Worm (Caenorhabditis elegans) whole organism, L2 larva: Measurements from ENCODE around the gene unc-18.

Experiments
- C34F6.9 ChIP-seq: fragments of 150-350 bp; optimal IDR thresholded peaks from 2 replicates; lab custom pipeline; 2014; ENCODE audit warnings: missing biosample characterization, missing genetic modification characterization
- F13H6.1 ChIP-seq: sonication (generic microtip); optimal IDR thresholded peaks from 2 replicates; lab custom pipeline; 2016; ENCODE audit warnings: missing genetic modification characterization, missing compliant biosample characterization
- R02D3.7 ChIP-seq: fragments of 150-350 bp; optimal IDR thresholded peaks from 2 replicates; lab custom pipeline; 2014; ENCODE audit warnings: missing biosample characterization, missing genetic modification characterization
- Y55F3AM.14 ChIP-seq: fragments of 200-800 bp; sonication (Bioruptor generic); optimal IDR thresholded peaks from 2 replicates; lab custom pipeline; 2018; ENCODE audit warnings: mild to moderate bottlenecking, missing genetic modification characterization, missing compliant biosample characterization
- ZK546.5 ChIP-seq: sonication (generic microtip); optimal IDR thresholded peaks from 2 replicates; lab custom pipeline; 2017; ENCODE audit warnings: missing biosample characterization, missing genetic modification characterization
- alr-1 ChIP-seq: fragments of 150-350 bp; optimal IDR thresholded peaks from 2 replicates; lab custom pipeline; 2014; ENCODE audit warnings: missing biosample characterization, missing genetic modification characterization
- ama-1 ChIP-seq: fragments of 150-350 bp; optimal IDR thresholded peaks from 2 replicates; lab custom pipeline; 2018; ENCODE audit warnings: inconsistent platforms
- blmp-1 ChIP-seq: sonication (generic microtip); optimal IDR thresholded peaks from 2 replicates; lab custom pipeline; 2017; ENCODE audit warnings: missing genetic modification characterization, mild to moderate bottlenecking, missing compliant biosample characterization, antibody characterized with exemption, moderate library complexity; ENCODE audit not compliant: insufficient read depth
- ceh-16 ChIP-seq: fragments of 150-350 bp; optimal IDR thresholded peaks from 2 replicates; lab custom pipeline; 2014; ENCODE audit warnings: missing biosample characterization, missing genetic modification characterization
- ceh-82 ChIP-seq: fragments of 150-350 bp; optimal IDR thresholded peaks from 2 replicates; lab custom pipeline; 2014; ENCODE audit warnings: missing biosample characterization, missing genetic modification characterization
- crh-2 ChIP-seq: sonication (generic microtip); optimal IDR thresholded peaks from 2 replicates; lab custom pipeline; 2017; ENCODE audit warnings: missing biosample characterization, missing genetic modification characterization
- dmd-4 ChIP-seq: sonication (generic microtip); optimal IDR thresholded peaks from 2 replicates; lab custom pipeline; 2017; ENCODE audit warnings: missing biosample characterization, missing genetic modification characterization
- egl-27 ChIP-seq: sonication (generic microtip); optimal IDR thresholded peaks from 3 replicates; lab custom pipeline; 2017; ENCODE audit warnings: missing biosample characterization, missing genetic modification reagents, missing genetic modification characterization
- elt-3 ChIP-seq: sonication (generic microtip); optimal IDR thresholded peaks from 2 replicates; lab custom pipeline; 2017; ENCODE audit warnings: missing biosample characterization, missing genetic modification characterization
- fos-1 ChIP-seq: fragments of 150-350 bp; optimal IDR thresholded peaks from 2 replicates; lab custom pipeline; 2014; ENCODE audit warnings: missing biosample characterization, missing genetic modification characterization
- gmeb-1 ChIP-seq: fragments of 150-350 bp; optimal IDR thresholded peaks from 2 replicates; lab custom pipeline; 2014; ENCODE audit warnings: missing biosample characterization, missing genetic modification characterization
- lin-11 ChIP-seq: fragments of 150-350 bp; sonication (generic microtip); optimal IDR thresholded peaks from 2 replicates; lab custom pipeline; 2014; ENCODE audit warnings: missing biosample characterization, missing genetic modification characterization, inconsistent platforms, mixed read lengths
- lin-13 ChIP-seq: fragments of 150-350 bp; optimal IDR thresholded peaks from 2 replicates; lab custom pipeline; 2014; ENCODE audit warnings: missing biosample characterization, missing genetic modification reagents, missing genetic modification characterization
- lin-39 ChIP-seq: fragments of 150-350 bp; optimal IDR thresholded peaks from 2 replicates; lab custom pipeline; 2014; ENCODE audit warnings: missing biosample characterization, missing genetic modification reagents, missing genetic modification characterization
- lsy-2 ChIP-seq, 2 experiments: fragments of 150-350 bp in 1 of 2; sonication (generic microtip) in 1 of 2; optimal IDR thresholded peaks; 2 replicates each; lab custom pipeline; 2014 to 2017; ENCODE audit warnings: missing biosample characterization in 2 of 2, missing genetic modification characterization in 2 of 2
- mbf-1 ChIP-seq: sonication (generic microtip); optimal IDR thresholded peaks from 2 replicates; lab custom pipeline; 2017; ENCODE audit warnings: missing biosample characterization, missing genetic modification characterization
- mdl-1 ChIP-seq, 2 experiments: fragments of 150-350 bp in 1 of 2; sonication (generic microtip) in 1 of 2; optimal IDR thresholded peaks; 2 replicates each; lab custom pipeline; 2017; ENCODE audit warnings: missing biosample characterization in 2 of 2, missing genetic modification characterization in 2 of 2
- nhr-10 ChIP-seq: sonication (generic microtip); optimal IDR thresholded peaks from 2 replicates; lab custom pipeline; 2017; ENCODE audit warnings: missing biosample characterization, missing genetic modification characterization
- nhr-12 ChIP-seq: fragments of 150-350 bp; optimal IDR thresholded peaks from 2 replicates; lab custom pipeline; 2014; ENCODE audit warnings: missing biosample characterization, missing genetic modification characterization
- nhr-129 ChIP-seq: fragments of 150-350 bp; optimal IDR thresholded peaks from 2 replicates; lab custom pipeline; 2014; ENCODE audit warnings: missing biosample characterization, missing genetic modification characterization
- nhr-237 ChIP-seq: fragments of 150-350 bp; optimal IDR thresholded peaks from 2 replicates; lab custom pipeline; 2014; ENCODE audit warnings: missing biosample characterization, missing genetic modification characterization
- nhr-6 ChIP-seq: fragments of 150-350 bp; optimal IDR thresholded peaks from 2 replicates; lab custom pipeline; 2014; ENCODE audit warnings: missing biosample characterization, missing genetic modification characterization
- nhr-77 ChIP-seq: fragments of 150-350 bp; optimal IDR thresholded peaks from 2 replicates; lab custom pipeline; 2014; ENCODE audit warnings: missing biosample characterization, missing genetic modification characterization
- peb-1 ChIP-seq: fragments of 150-350 bp; optimal IDR thresholded peaks from 2 replicates; lab custom pipeline; 2014; ENCODE audit warnings: missing biosample characterization, missing genetic modification characterization
- skn-1 ChIP-seq: sonication (generic microtip); optimal IDR thresholded peaks from 2 replicates; lab custom pipeline; 2017; ENCODE audit warnings: missing biosample characterization, missing genetic modification characterization
- sma-9 ChIP-seq, 2 experiments: fragments of 150-350 bp in 1 of 2; sonication (generic microtip) in 1 of 2; optimal IDR thresholded peaks; 2 replicates each; lab custom pipeline; 2014 to 2016; ENCODE audit warnings: missing genetic modification characterization in 2 of 2, mild to moderate bottlenecking in 1 of 2, missing biosample characterization in 1 of 2, missing compliant biosample characterization in 1 of 2, missing genetic modification reagents in 1 of 2, moderate library complexity in 1 of 2
- snpc-4 ChIP-seq: fragments of 150-350 bp; optimal IDR thresholded peaks from 2 replicates; lab custom pipeline; 2014; ENCODE audit warnings: missing biosample characterization, missing genetic modification characterization
- unc-39 ChIP-seq: fragments of 150-350 bp; optimal IDR thresholded peaks from 2 replicates; lab custom pipeline; 2014; ENCODE audit warnings: missing biosample characterization, missing genetic modification characterization
- unc-55 ChIP-seq: fragments of 150-350 bp; sonication (generic microtip); optimal IDR thresholded peaks from 3 replicates; lab custom pipeline; 2014; ENCODE audit warnings: missing biosample characterization, missing genetic modification reagents, missing genetic modification characterization
- ztf-1 ChIP-seq: fragments of 200-800 bp; sonication (Bioruptor generic); conservative IDR thresholded peaks from 2 replicates; pipeline ENCODE4 v1.3.6; 2022; ENCODE audit warnings: missing genetic modification characterization, missing compliant biosample characterization
- ztf-11 ChIP-seq: sonication (generic microtip); optimal IDR thresholded peaks from 2 replicates; lab custom pipeline; 2017; ENCODE audit warnings: missing biosample characterization, missing genetic modification characterization
- ztf-4 ChIP-seq: fragments of 150-350 bp; optimal IDR thresholded peaks from 2 replicates; lab custom pipeline; 2014; ENCODE audit warnings: missing biosample characterization, missing genetic modification characterization

unc-18 gene

DNA sequence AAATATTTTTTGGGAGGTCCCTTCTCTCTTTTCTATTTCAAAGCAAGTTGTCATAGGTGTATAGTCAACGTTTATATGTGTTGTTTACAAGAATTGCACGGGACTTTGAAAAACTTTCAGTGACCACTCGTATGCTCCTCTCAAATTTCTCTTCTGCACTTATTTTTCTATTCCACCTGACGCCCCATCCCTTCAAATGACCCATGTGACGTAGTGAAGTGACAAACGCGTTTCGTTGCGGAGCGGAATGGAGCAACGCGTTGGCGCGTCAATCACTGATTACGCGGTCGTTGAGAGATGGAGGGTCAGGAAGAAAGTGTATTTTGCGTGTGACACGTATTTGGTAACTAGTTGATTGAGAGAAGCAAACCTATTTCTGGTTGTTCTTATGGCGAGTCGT lies 46.7 kb upstream of the unc-18 start:
- TF ChIP-seq lin-13 (GFP tag; lab: Kevin White, UChicago) (no peak), ZK546.5 (tag; lab: Kevin White, UChicago) (no peak), mdl-1 (tag; optimal IDR thresholded peaks at IDR 0.05; lab: Kevin White, UChicago) (no peak), ama-1 (lab: Kevin White, UChicago) (no peak), nhr-237 (tag; lab: Kevin White, UChicago) (no peak), sma-9 (GFP tag; optimal IDR thresholded peaks at IDR 0.05; lab: Kevin White, UChicago) (no peak), sma-9 (tag; optimal IDR thresholded peaks at IDR 0.05; lab: Kevin White, UChicago) (no peak), peb-1 (no peak), ztf-1 (GFP tag; lab: Robert Waterston, UW) (no peak), alr-1 (no peak), ceh-82 (no peak), mbf-1 (tag; lab: Kevin White, UChicago) (no peak), skn-1 (tag; lab: Kevin White, UChicago) (no peak), nhr-6 (no peak), lin-39 (tag; lab: Kevin White, UChicago) (no peak), F13H6.1 (no peak), unc-55 (GFP tag; lab: Kevin White, UChicago) (no peak), crh-2 (no peak)

DNA sequence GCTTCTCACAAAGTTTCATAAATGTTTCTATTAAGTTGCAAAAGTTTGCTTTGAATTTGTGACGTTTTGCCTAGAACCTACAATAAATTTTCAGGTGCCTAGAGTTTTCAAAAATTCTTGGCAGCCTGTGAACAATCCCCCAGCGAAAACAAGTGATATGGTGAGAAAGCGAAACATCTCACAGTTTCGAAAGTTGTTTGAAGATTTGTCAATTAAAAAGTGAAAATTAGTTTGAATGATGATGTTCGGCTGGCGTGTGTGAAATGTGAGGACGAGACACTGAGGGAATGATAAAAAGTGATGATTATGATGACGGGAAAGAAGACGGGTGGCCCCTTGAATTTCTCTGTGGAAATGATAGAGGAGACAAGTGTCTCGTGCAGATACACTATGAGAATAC lies 43.9 kb upstream of the unc-18 start:
- TF ChIP-seq ceh-16 (tag; lab: Kevin White, UChicago) (no peak), blmp-1 (peak; percentile 10)

DNA sequence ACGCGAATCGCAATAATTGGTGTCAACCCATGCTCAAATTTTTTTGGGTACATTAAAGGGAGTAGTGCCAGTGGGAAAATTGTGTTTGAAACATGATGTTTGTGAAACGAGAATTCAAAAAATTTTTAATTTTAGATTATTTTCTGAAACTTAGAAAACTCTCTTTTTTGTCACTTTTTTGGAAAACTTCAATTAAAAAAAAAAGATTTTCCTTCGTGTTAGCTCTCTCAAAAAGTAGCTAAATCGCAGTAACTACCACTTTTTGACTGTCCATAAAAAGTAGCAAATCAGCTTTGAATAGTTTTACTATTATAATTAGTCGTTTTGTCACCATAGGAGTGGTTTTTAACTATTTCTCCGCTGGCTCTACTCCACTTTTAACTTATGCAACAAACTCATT lies 42.3 kb upstream of the unc-18 start:
- TF ChIP-seq peb-1, result no peak
- TF ChIP-seq crh-2, result no peak
- no peak for TF ChIP-seq lin-11
- no peak for TF ChIP-seq blmp-1
- TF ChIP-seq Y55F3AM.14, result no peak
- TF ChIP-seq nhr-10 (tag; lab: Kevin White, UChicago), result no peak
- no peak for TF ChIP-seq C34F6.9 (tag; lab: Kevin White, UChicago)
- TF ChIP-seq unc-39 (tag; lab: Kevin White, UChicago), result no peak
- TF ChIP-seq snpc-4 (tag; lab: Kevin White, UChicago), result no peak

DNA sequence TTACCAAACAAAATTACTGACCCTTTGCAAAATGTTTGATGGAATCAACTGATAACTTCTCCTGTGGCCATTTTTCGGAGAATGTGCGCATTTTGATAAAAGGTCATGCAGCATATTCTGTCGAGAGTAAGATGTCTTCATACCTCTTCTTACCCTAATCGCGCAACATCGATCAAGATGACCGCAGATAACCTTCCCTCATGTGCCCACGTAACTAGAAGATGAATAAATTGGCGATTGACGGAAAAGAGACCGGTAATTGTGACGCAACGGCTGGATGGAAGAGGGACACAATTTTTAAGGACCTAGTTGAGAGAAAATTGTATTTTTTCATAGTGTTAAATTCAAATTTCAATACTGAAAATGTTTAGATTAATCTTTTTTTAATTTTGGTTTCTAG lies 41.9 kb upstream of the unc-18 start:
- TF ChIP-seq dmd-4 (tag; lab: Kevin White, UChicago) (no peak), nhr-129 (tag; lab: Kevin White, UChicago) (no peak), gmeb-1 (tag; lab: Kevin White, UChicago) (no peak), fos-1 (no peak), nhr-12 (tag; lab: Kevin White, UChicago) (no peak), ztf-4 (tag; lab: Kevin White, UChicago) (no peak), lin-13 (GFP tag; lab: Kevin White, UChicago) (no peak), snpc-4 (tag; lab: Kevin White, UChicago) (no peak), ztf-11 (no peak), ZK546.5 (tag; lab: Kevin White, UChicago) (no peak), nhr-237 (tag; lab: Kevin White, UChicago) (no peak), elt-3 (tag; lab: Kevin White, UChicago) (no peak), ama-1 (lab: Kevin White, UChicago) (no peak), Y55F3AM.14 (no peak), egl-27 (tag; lab: Kevin White, UChicago) (no peak), sma-9 (GFP tag; optimal IDR thresholded peaks at IDR 0.05; lab: Kevin White, UChicago) (no peak), sma-9 (tag; optimal IDR thresholded peaks at IDR 0.05; lab: Kevin White, UChicago) (no peak)

DNA sequence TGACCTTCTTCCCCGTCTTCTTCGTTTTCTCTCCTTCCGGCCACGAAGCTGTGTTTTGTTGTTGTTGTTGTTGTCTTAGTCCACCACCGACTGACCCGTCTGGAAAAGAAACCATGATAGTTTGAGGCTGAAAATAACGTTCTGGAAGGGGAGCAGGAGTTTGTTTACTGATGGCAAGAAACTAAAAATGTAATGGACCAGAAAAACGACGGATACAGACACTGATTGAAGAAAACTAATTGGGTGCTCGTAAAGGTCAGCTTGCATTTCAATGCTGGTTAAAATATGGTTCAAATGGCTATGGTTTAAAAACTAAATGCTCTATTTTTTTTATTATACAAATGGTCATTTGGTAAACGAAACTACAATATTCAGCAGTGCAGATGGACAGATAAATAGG lies 37.4 kb upstream of the unc-18 start, which contains the start of gene F26A10.2:
Gene F26A10.2, minus strand, starts transcription at position 101 of the 400 bp plus-strand sequence.
- TF ChIP-seq lsy-2 (tag; optimal IDR thresholded peaks at IDR 0.05; lab: Kevin White, UChicago), result no peak
- TF ChIP-seq alr-1, result no peak
- no peak for TF ChIP-seq R02D3.7 (tag; lab: Kevin White, UChicago)
- no peak for TF ChIP-seq gmeb-1 (tag; lab: Kevin White, UChicago)
- TF ChIP-seq nhr-77 (tag; lab: Kevin White, UChicago), result no peak
- no peak for TF ChIP-seq mdl-1 (tag; optimal IDR thresholded peaks at IDR 0.05; lab: Kevin White, UChicago)
